Worm (Caenorhabditis elegans) whole organism, L4 larva: ENCODE data around the gene thn-4.

Experiments
- F44E2.7 ChIP-seq: fragments of 200-800 bp; sonication (Bioruptor generic); IDR thresholded peaks from 2 replicates; pipeline ENCODE4 v2.1.2; 2022; ENCODE audit warnings: missing genetic modification characterization, missing compliant biosample characterization
- ZK546.5 ChIP-seq, 2 experiments: sonication (generic microtip); optimal IDR thresholded peaks; 2 replicates each; lab custom pipeline; 2017; ENCODE audit warnings: missing biosample characterization in 2 of 2, missing genetic modification characterization in 2 of 2
- cey-2 ChIP-seq: sonication (generic microtip); optimal IDR thresholded peaks from 3 replicates; lab custom pipeline; 2017; ENCODE audit warnings: missing genetic modification characterization, mild to moderate bottlenecking, missing compliant biosample characterization, antibody characterized with exemption, borderline replicate concordance; ENCODE audit not compliant: insufficient read depth
- dmd-6 ChIP-seq: fragments of 200-800 bp; sonication (Bioruptor generic); IDR thresholded peaks from 2 replicates; pipeline ENCODE4 v1.3.6; 2022; ENCODE audit warnings: missing genetic modification reagents, missing genetic modification characterization, missing compliant biosample characterization
- hif-1 ChIP-seq, 2 experiments: sonication (generic microtip); optimal IDR thresholded peaks; 2 replicates each; lab custom pipeline; 2016 to 2017; ENCODE audit warnings: missing compliant biosample characterization in 2 of 2, missing genetic modification characterization in 2 of 2, missing genetic modification reagents in 2 of 2, missing genotype in 2 of 2, mild to moderate bottlenecking in 1 of 2
- lin-39 ChIP-seq: fragments of 150-350 bp; optimal IDR thresholded peaks from 2 replicates; lab custom pipeline; 2014; ENCODE audit warnings: missing biosample characterization, missing genetic modification reagents, missing genetic modification characterization
- nhr-48 ChIP-seq: sonication (generic microtip); optimal IDR thresholded peaks from 2 replicates; lab custom pipeline; 2016; ENCODE audit warnings: mild to moderate bottlenecking, missing genetic modification characterization, missing compliant biosample characterization
- pha-4 ChIP-seq, 2 experiments: fragments of 150-350 bp in 1 of 2; fragments of 200-800 bp in 1 of 2; sonication (Bioruptor generic) in 1 of 2; IDR thresholded peaks in 1 of 2; optimal IDR thresholded peaks in 1 of 2; 2 replicates each; pipeline versions ENCODE4 v1.3.6 to Lab custom; 2014 to 2022; ENCODE audit warnings: missing genetic modification characterization in 2 of 2, missing genetic modification reagents in 2 of 2, missing biosample characterization in 1 of 2, missing compliant biosample characterization in 1 of 2
- snpc-4 ChIP-seq: fragments of 150-350 bp; optimal IDR thresholded peaks from 2 replicates; lab custom pipeline; 2014; ENCODE audit warnings: missing biosample characterization, missing genetic modification characterization
- tag-97 ChIP-seq: fragments of 200-800 bp; sonication (Bioruptor generic); IDR thresholded peaks from 2 replicates; pipeline ENCODE4 v1.3.6; 2022; ENCODE audit warnings: missing genetic modification characterization, missing compliant biosample characterization
- zfp-2 ChIP-seq: sonication (generic microtip); optimal IDR thresholded peaks from 2 replicates; lab custom pipeline; 2016; ENCODE audit warnings: mild to moderate bottlenecking, missing genetic modification characterization, missing compliant biosample characterization

ce11 chrV:16880679-16881078 lies 9.4 kb upstream of the thn-4 start, which contains the start of gene F09C6.14:
- TF ChIP-seq cey-2 (tag; lab: Kevin White, UChicago) = no peak
- TF ChIP-seq F44E2.7 (GFP tag; lab: Robert Waterston, UW) = no peak
- no peak for TF ChIP-seq dmd-6 (GFP tag; lab: Robert Waterston, UW)
- no peak for TF ChIP-seq nhr-48 (tag; lab: Kevin White, UChicago)
- TF ChIP-seq zfp-2 = no peak
- no peak for TF ChIP-seq hif-1 (tag; optimal IDR thresholded peaks at IDR 0.05; lab: Kevin White, UChicago)
- no peak for TF ChIP-seq lin-39 (tag; lab: Kevin White, UChicago)
- TF ChIP-seq ZK546.5 (tag; optimal IDR thresholded peaks at IDR 0.05; lab: Kevin White, UChicago) = no peak
- no peak for TF ChIP-seq snpc-4 (tag; lab: Kevin White, UChicago)
- TF ChIP-seq pha-4 (GFP tag; IDR thresholded peaks at IDR 0.05; lab: Robert Waterston, UW) = no peak
- no peak for TF ChIP-seq pha-4 (tag; optimal IDR thresholded peaks at IDR 0.05; lab: Kevin White, UChicago)
- no peak for TF ChIP-seq tag-97
